Fruit fly (Drosophila melanogaster): ENCODE results near the gene CG6833.

DNA sequence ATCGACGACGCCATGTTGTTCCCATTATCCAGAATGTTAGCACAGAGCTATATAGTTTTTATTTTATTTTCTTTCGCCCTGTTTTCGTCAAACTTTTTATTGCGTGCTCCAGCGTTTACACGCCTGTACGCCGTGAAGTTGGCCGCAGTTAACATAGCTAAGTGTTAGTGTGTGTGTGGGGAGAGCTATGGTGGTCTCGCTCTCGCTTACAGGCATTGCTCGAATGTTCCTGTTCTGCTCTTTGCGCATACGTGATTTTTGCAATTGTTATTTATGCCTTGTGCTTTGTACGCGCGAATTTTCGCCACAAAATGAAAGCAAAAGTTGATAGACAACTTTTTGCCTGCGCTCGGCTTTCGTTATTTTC lies 47.0 kb upstream of the CG6833 start:
- no peak for TF ChIP-seq CG8478 (optimal IDR thresholded peaks at IDR 0.05)
- no peak for TF ChIP-seq CTCF (optimal IDR thresholded peaks at IDR 0.05)
